Fruit fly (Drosophila melanogaster) whole organism, embryonic: ENCODE measurements around the gene CG13311.

Source experiments
- Atf3 ChIP-seq: fragments of 200-800 bp; sonication (Bioruptor generic); optimal IDR thresholded peaks from 3 replicates; lab custom pipeline; 2016; ENCODE audit warnings: missing biosample characterization, missing genetic modification characterization
- Awh ChIP-seq: fragments of 200-800 bp; sonication (Bioruptor generic); IDR thresholded peaks from 2 replicates; pipeline ENCODE4, ENCODE4 v1.3.6; 2022; ENCODE audit warnings: missing biosample characterization, missing genetic modification characterization
- CG10321 ChIP-seq: fragments of 200-800 bp; sonication (Bioruptor generic); IDR thresholded peaks from 2 replicates; pipeline ENCODE4 v1.3.6; 2022; ENCODE audit warnings: missing biosample characterization, missing genetic modification characterization
- CG10654 ChIP-seq: fragments of 200-800 bp; sonication (Bioruptor generic); optimal IDR thresholded peaks from 2 replicates; lab custom pipeline; 2016; ENCODE audit warnings: missing biosample characterization, missing genetic modification characterization
- CG11456 ChIP-seq: fragments of 200-800 bp; sonication (Bioruptor generic); IDR thresholded peaks from 3 replicates; pipeline ENCODE4 v1.3.6; 2022; ENCODE audit warnings: missing biosample characterization, missing genetic modification characterization
- CG17328 ChIP-seq: fragments of 200-800 bp; sonication (Bioruptor generic); IDR thresholded peaks from 2 replicates; pipeline ENCODE4 v1.3.6; 2022; ENCODE audit warnings: missing biosample characterization, missing genetic modification characterization
- CG17568 ChIP-seq: fragments of 200-800 bp; sonication (Bioruptor generic); optimal IDR thresholded peaks from 2 replicates; lab custom pipeline; 2018; ENCODE audit warnings: missing biosample characterization, mild to moderate bottlenecking, missing genetic modification characterization, moderate library complexity
- CG33557 ChIP-seq: fragments of 200-800 bp; sonication (Bioruptor generic); optimal IDR thresholded peaks from 2 replicates; lab custom pipeline; 2019; ENCODE audit warnings: missing biosample characterization, mild to moderate bottlenecking, missing genetic modification characterization, moderate library complexity
- CG3407 ChIP-seq: fragments of 200-800 bp; sonication (Bioruptor generic); optimal IDR thresholded peaks from 2 replicates; lab custom pipeline; 2018; ENCODE audit warnings: missing biosample characterization, mild to moderate bottlenecking, missing genetic modification characterization
- CG34376 ChIP-seq: fragments of 200-800 bp; sonication (Bioruptor generic); optimal IDR thresholded peaks from 2 replicates; lab custom pipeline; 2018; ENCODE audit warnings: missing biosample characterization, mild to moderate bottlenecking, missing genetic modification characterization
- CG4328 ChIP-seq: fragments of 200-800 bp; sonication (Bioruptor generic); optimal IDR thresholded peaks from 3 replicates; lab custom pipeline; 2017; ENCODE audit warnings: missing biosample characterization, missing genetic modification reagents, missing genetic modification characterization
- CG4854 ChIP-seq: fragments of 200-800 bp; sonication (Bioruptor generic); optimal IDR thresholded peaks from 2 replicates; lab custom pipeline; 2016; ENCODE audit warnings: missing biosample characterization, missing genetic modification characterization, inconsistent platforms
- CG6254 ChIP-seq: fragments of 200-800 bp; sonication (Bioruptor generic); optimal IDR thresholded peaks from 3 replicates; lab custom pipeline; 2017; ENCODE audit warnings: mild to moderate bottlenecking, missing biosample characterization, missing genetic modification reagents, missing genetic modification characterization
- CG6689 ChIP-seq: fragments of 200-800 bp; sonication (Bioruptor generic); IDR thresholded peaks from 2 replicates; pipeline ENCODE4 v1.3.6; 2022; ENCODE audit warnings: missing biosample characterization, missing genetic modification characterization
- CG6813 ChIP-seq: fragments of 200-800 bp; sonication (Bioruptor generic); optimal IDR thresholded peaks from 2 replicates; lab custom pipeline; 2017; ENCODE audit warnings: missing biosample characterization, missing genetic modification characterization, mild to moderate bottlenecking, moderate library complexity, missing genetic modification reagents
- CG7556 ChIP-seq: fragments of 200-800 bp; sonication (Bioruptor generic); optimal IDR thresholded peaks from 2 replicates; lab custom pipeline; 2017; ENCODE audit warnings: missing biosample characterization, mild to moderate bottlenecking, missing genetic modification characterization
- CG9797 ChIP-seq: fragments of 200-800 bp; sonication (Bioruptor generic); optimal IDR thresholded peaks from 3 replicates; lab custom pipeline; 2018; ENCODE audit warnings: missing biosample characterization, mild to moderate bottlenecking, missing genetic modification characterization
- CHES-1-like ChIP-seq: fragments of 200-800 bp; sonication (Bioruptor generic); optimal IDR thresholded peaks from 2 replicates; lab custom pipeline; 2016; ENCODE audit warnings: missing biosample characterization, missing genetic modification characterization
- CkIIα-i1 ChIP-seq: fragments of 200-800 bp; sonication (Bioruptor generic); IDR thresholded peaks from 2 replicates; pipeline ENCODE4 v1.3.6; 2022; ENCODE audit warnings: missing biosample characterization, missing genetic modification characterization
- Dbx ChIP-seq: fragments of 200-800 bp; sonication (Bioruptor generic); IDR thresholded peaks from 3 replicates; pipeline ENCODE4 v1.3.6; 2022; ENCODE audit warnings: missing biosample characterization, missing genetic modification characterization
- Dll ChIP-seq: fragments of 200-800 bp; sonication (Bioruptor generic); IDR thresholded peaks from 4 replicates; pipeline ENCODE4 v1.3.6; 2022; ENCODE audit warnings: missing biosample characterization, missing genetic modification characterization; ENCODE audit not compliant: partially characterized antibody
- Elba2 ChIP-seq: fragments of 200-800 bp; sonication (Bioruptor generic); optimal IDR thresholded peaks from 3 replicates; lab custom pipeline; 2016; ENCODE audit warnings: missing biosample characterization, missing genetic modification characterization
- HLH4C ChIP-seq: fragments of 200-800 bp; sonication (Bioruptor generic); IDR thresholded peaks from 3 replicates; pipeline ENCODE4 v1.3.6; 2022; ENCODE audit warnings: missing biosample characterization, missing genetic modification characterization; ENCODE audit not compliant: partially characterized antibody
- HLHmδ ChIP-seq: fragments of 200-800 bp; sonication (Bioruptor generic); optimal IDR thresholded peaks from 2 replicates; lab custom pipeline; 2018; ENCODE audit warnings: missing biosample characterization, mild to moderate bottlenecking, missing genetic modification characterization, moderate library complexity
- Hr39 ChIP-seq: fragments of >200 bp; optimal IDR thresholded peaks from 2 replicates; lab custom pipeline; 2017
- Jarid2 ChIP-seq: fragments of 200-800 bp; sonication (Bioruptor generic); optimal IDR thresholded peaks from 3 replicates; lab custom pipeline; 2017; ENCODE audit warnings: mild to moderate bottlenecking, missing biosample characterization, missing genetic modification reagents, missing genetic modification characterization
- Lhr ChIP-seq: fragments of 200-800 bp; sonication (Bioruptor generic); optimal IDR thresholded peaks from 3 replicates; lab custom pipeline; 2017; ENCODE audit warnings: mild to moderate bottlenecking, missing biosample characterization, missing genetic modification reagents, missing genetic modification characterization
- Mrtf ChIP-seq: fragments of 200-800 bp; sonication (Bioruptor generic); IDR thresholded peaks from 3 replicates; pipeline ENCODE4 v1.3.6; 2022; ENCODE audit warnings: missing biosample characterization, missing genetic modification characterization
- Nf-YA ChIP-seq: fragments of 200-800 bp; sonication (Bioruptor generic); IDR thresholded peaks from 2 replicates; pipeline ENCODE4 v1.3.6; 2022; ENCODE audit warnings: missing biosample characterization, missing genetic modification characterization
- Oli ChIP-seq: fragments of 200-800 bp; sonication (Bioruptor generic); optimal IDR thresholded peaks from 2 replicates; lab custom pipeline; 2018; ENCODE audit warnings: missing biosample characterization, mild to moderate bottlenecking, missing genetic modification characterization, moderate library complexity
- Opbp ChIP-seq: fragments of 200-800 bp; sonication (Bioruptor generic); IDR thresholded peaks from 3 replicates; pipeline ENCODE4 v1.3.6; 2022; ENCODE audit warnings: missing biosample characterization, missing genetic modification characterization; ENCODE audit not compliant: partially characterized antibody
- Rfx ChIP-seq: fragments of 200-800 bp; sonication (Bioruptor generic); IDR thresholded peaks from 2 replicates; pipeline ENCODE4 v1.3.6; 2022; ENCODE audit warnings: missing biosample characterization, missing genetic modification characterization
- Sin3A ChIP-seq: fragments of >200 bp; optimal IDR thresholded peaks from 2 replicates; lab custom pipeline; 2018
- ab ChIP-seq: fragments of 200-800 bp; sonication (Bioruptor generic); optimal IDR thresholded peaks from 2 replicates; lab custom pipeline; 2016; ENCODE audit warnings: missing biosample characterization, missing genetic modification characterization
- ac ChIP-seq: fragments of 200-800 bp; sonication (Bioruptor generic); optimal IDR thresholded peaks from 3 replicates; lab custom pipeline; 2017; ENCODE audit warnings: missing biosample characterization, mild to moderate bottlenecking, missing genetic modification characterization
- ara ChIP-seq: fragments of 200-800 bp; sonication (Bioruptor generic); IDR thresholded peaks from 2 replicates; pipeline ENCODE4 v1.3.6; 2022; ENCODE audit warnings: missing biosample characterization, missing genetic modification characterization
- disco-r ChIP-seq: fragments of 200-800 bp; sonication (Bioruptor generic); optimal IDR thresholded peaks from 2 replicates; lab custom pipeline; 2016; ENCODE audit warnings: missing biosample characterization, missing genetic modification characterization
- dm ChIP-seq: fragments of 200-800 bp; sonication (Bioruptor generic); optimal IDR thresholded peaks from 3 replicates; lab custom pipeline; 2016; ENCODE audit warnings: missing biosample characterization, missing genetic modification characterization
- eve ChIP-seq, 2 experiments: fragments of >200 bp; optimal IDR thresholded peaks; 2 replicates each; lab custom pipeline; 2017; ENCODE audit warnings: missing biosample characterization in 2 of 2, missing genetic modification characterization in 2 of 2
- eyg ChIP-seq: fragments of 200-800 bp; sonication (Bioruptor generic); optimal IDR thresholded peaks from 3 replicates; lab custom pipeline; 2016; ENCODE audit warnings: missing biosample characterization, missing genetic modification characterization
- grn ChIP-seq: fragments of 200-800 bp; sonication (Bioruptor generic); optimal IDR thresholded peaks from 3 replicates; lab custom pipeline; 2017; ENCODE audit warnings: missing biosample characterization, missing genetic modification characterization
- gt ChIP-seq: fragments of 200-800 bp; sonication (Bioruptor generic); IDR thresholded peaks from 2 replicates; pipeline ENCODE4 v1.3.6; 2022; ENCODE audit warnings: missing biosample characterization, missing genetic modification characterization
- h ChIP-seq: fragments of >200 bp; optimal IDR thresholded peaks from 2 replicates; lab custom pipeline; 2017
- insv ChIP-seq, 2 experiments: fragments of 200-800 bp; sonication (Bioruptor generic); optimal IDR thresholded peaks; 3 replicates each; lab custom pipeline; 2016 to 2018; ENCODE audit warnings: missing biosample characterization in 2 of 2, missing genetic modification characterization in 2 of 2
- kni ChIP-seq: fragments of 200-800 bp; sonication (Bioruptor generic); optimal IDR thresholded peaks from 3 replicates; lab custom pipeline; 2017; ENCODE audit warnings: mild to moderate bottlenecking, missing biosample characterization, missing genetic modification reagents, missing genetic modification characterization
- knrl ChIP-seq: fragments of 200-800 bp; sonication (Bioruptor generic); IDR thresholded peaks from 3 replicates; pipeline ENCODE4 v1.3.6; 2022; ENCODE audit warnings: missing biosample characterization, missing genetic modification characterization; ENCODE audit not compliant: partially characterized antibody
- peb ChIP-seq: fragments of 200-800 bp; sonication (Bioruptor generic); IDR thresholded peaks from 2 replicates; pipeline ENCODE4 v1.3.6; 2022; ENCODE audit warnings: missing biosample characterization, missing genetic modification characterization
- psq ChIP-seq: fragments of 200-800 bp; sonication (Bioruptor generic); optimal IDR thresholded peaks from 2 replicates; lab custom pipeline; 2017; ENCODE audit warnings: missing biosample characterization, missing genetic modification characterization
- seq ChIP-seq: fragments of 200-800 bp; sonication (Bioruptor generic); IDR thresholded peaks from 2 replicates; pipeline ENCODE4 v1.3.6; 2022; ENCODE audit warnings: missing biosample characterization, missing genetic modification characterization
- shn ChIP-seq: fragments of 200-800 bp; sonication (Bioruptor generic); optimal IDR thresholded peaks from 3 replicates; lab custom pipeline; 2016; ENCODE audit warnings: missing biosample characterization, missing genetic modification characterization
- sim ChIP-seq: fragments of 200-800 bp; sonication (Bioruptor generic); IDR thresholded peaks from 2 replicates; pipeline ENCODE4 v1.3.6; 2022; ENCODE audit warnings: missing biosample characterization, missing genetic modification characterization
- sna ChIP-seq: fragments of 200-800 bp; sonication (Bioruptor generic); IDR thresholded peaks from 2 replicates; pipeline ENCODE4 v1.3.6; 2022; ENCODE audit warnings: missing biosample characterization, missing genetic modification characterization; ENCODE audit not compliant: partially characterized antibody

The CG13311 gene

dm6 chr3L:8763037-8763454 lies 38.9 kb downstream of the CG13311 start (continued):
- TF ChIP-seq insv (GFP tag; optimal IDR thresholded peaks at IDR 0.05; lab: Kevin White, UChicago) = no peak
- no peak for TF ChIP-seq kni
- no peak for TF ChIP-seq Nf-YA (GFP tag; lab: Robert Waterston, UW)
- no peak for TF ChIP-seq eyg (GFP tag; lab: Kevin White, UChicago)
- TF ChIP-seq Sin3A (lab: Kevin White, UChicago) = no peak
- TF ChIP-seq CG7556 (GFP tag; lab: Kevin White, UChicago) = peak; percentile 26
- TF ChIP-seq sna (GFP tag; lab: Robert Waterston, UW) = no peak
- no peak for TF ChIP-seq gt
- no peak for TF ChIP-seq CG9797 (GFP tag; lab: Kevin White, UChicago)
- TF ChIP-seq Dbx = 0 out of 3 replicates have a peak, but pooled peaks have one; percentile 32
- TF ChIP-seq ac (GFP tag; lab: Kevin White, UChicago) = no peak
- no peak for TF ChIP-seq CG34376 (GFP tag; lab: Kevin White, UChicago)
- 0 out of 3 replicates have a peak, but pooled peaks have one; percentile 37 for TF ChIP-seq HLH4C
- TF ChIP-seq CG17328 (GFP tag; lab: Robert Waterston, UW) = 0 out of 2 replicates have a peak, but pooled peaks have one; percentile 46
- TF ChIP-seq Mrtf (GFP tag; lab: Robert Waterston, UW) = peak; percentile 72; the same call in 2 of the 3 replicates
- no peak for TF ChIP-seq sim (GFP tag; lab: Robert Waterston, UW)
- no peak for TF ChIP-seq peb (GFP tag; lab: Robert Waterston, UW)
- TF ChIP-seq ara (GFP tag; lab: Robert Waterston, UW) = peak; percentile 15; the same call in 1 of the 2 replicates
- TF ChIP-seq ab = no peak
- no peak for TF ChIP-seq eve (GFP tag; optimal IDR thresholded peaks at IDR 0.05; lab: Kevin White, UChicago)
- no peak for TF ChIP-seq disco-r
- TF ChIP-seq CG6689 (GFP tag; lab: Robert Waterston, UW) = peak; percentile 59
- TF ChIP-seq CG6813 = no peak
- TF ChIP-seq HLHmδ (GFP tag; lab: Kevin White, UChicago) = no peak
- TF ChIP-seq Jarid2 = no peak
- TF ChIP-seq CG3407 (GFP tag; lab: Kevin White, UChicago) = no peak
- peak; percentile 32 for TF ChIP-seq Oli
- TF ChIP-seq CG4328 (GFP tag; lab: Kevin White, UChicago) = no peak
- TF ChIP-seq CG10654 (GFP tag; lab: Kevin White, UChicago) = no peak
- peak; percentile 5 for TF ChIP-seq dm (GFP tag; lab: Kevin White, UChicago)
- no peak for TF ChIP-seq CG10321 (GFP tag; lab: Robert Waterston, UW)
- no peak for TF ChIP-seq psq
- peak; percentile 57 for TF ChIP-seq Rfx (GFP tag; lab: Robert Waterston, UW)
- peak; percentile 35 for TF ChIP-seq CHES-1-like (GFP tag; lab: Kevin White, UChicago)
- no peak for TF ChIP-seq CG4854
- 0 out of 3 replicates have a peak, but pooled peaks have one; percentile 65 for TF ChIP-seq CG11456
- no peak for TF ChIP-seq CG6254 (GFP tag; lab: Kevin White, UChicago)
- peak; percentile 39; the same call in 1 of the 2 replicates for TF ChIP-seq Awh (GFP tag; lab: Robert Waterston, UW)
- no peak for TF ChIP-seq CkIIα-i1
- TF ChIP-seq CG33557 (GFP tag; lab: Kevin White, UChicago) = no peak
- no peak for TF ChIP-seq Opbp (GFP tag; lab: Robert Waterston, UW)
- 0 out of 4 replicates have a peak, but pooled peaks have one; percentile 46 for TF ChIP-seq Dll
- TF ChIP-seq Elba2 (GFP tag; lab: Kevin White, UChicago) = no peak
- no peak for TF ChIP-seq Atf3 (GFP tag; lab: Kevin White, UChicago)
- TF ChIP-seq knrl (GFP tag; lab: Robert Waterston, UW) = no peak; the same call in 2 of the 3 replicates
- no peak for TF ChIP-seq seq (GFP tag; lab: Robert Waterston, UW)
- TF ChIP-seq Hr39 (lab: Kevin White, UChicago) = no peak
- TF ChIP-seq Lhr (GFP tag; lab: Kevin White, UChicago) = no peak
- peak; percentile 11 for TF ChIP-seq grn (GFP tag; lab: Kevin White, UChicago)
- peak; percentile 3 for TF ChIP-seq shn (GFP tag; lab: Kevin White, UChicago)
- peak; percentile 14 for TF ChIP-seq CG17568 (GFP tag; lab: Kevin White, UChicago)
- TF ChIP-seq h (lab: Kevin White, UChicago) = no peak
